Fruit fly (Drosophila melanogaster): ENCODE results near the gene Cyp28d1.
A peak's percentile ranks its signal among the peaks of the same experiment; 100 is the strongest.

Gene Cyp28d1

dm6 chr2L:5245363-5245892 is 35.2 kb downstream of the Cyp28d1 start (continued):
- TF ChIP-seq Trl (optimal IDR thresholded peaks at IDR 0.05) (no peak), Trl (GFP tag; optimal IDR thresholded peaks at IDR 0.05) (no peak), her (GFP tag; optimal IDR thresholded peaks at IDR 0.05) (no peak), CHES-1-like (GFP tag; optimal IDR thresholded peaks at IDR 0.05) (no peak), bcd (GFP tag; optimal IDR thresholded peaks at IDR 0.05) (no peak), CG17912 (GFP tag; optimal IDR thresholded peaks at IDR 0.05) (no peak), gfzf (GFP tag; optimal IDR thresholded peaks at IDR 0.05) (no peak), CG16779 (GFP tag; IDR thresholded peaks at IDR 0.05) (no peak), Side (GFP tag; optimal IDR thresholded peaks at IDR 0.05) (no peak), sens (GFP tag) (peak; percentile 95), CG17802 (tag; optimal IDR thresholded peaks at IDR 0.05) (no peak), ap (GFP tag; IDR thresholded peaks at IDR 0.05) (no peak), Chrac-16 (GFP tag; optimal IDR thresholded peaks at IDR 0.05) (peak; percentile 4), Mad (GFP tag; optimal IDR thresholded peaks at IDR 0.05) (peak; percentile 2), yki (optimal IDR thresholded peaks at IDR 0.05) (no peak), CG1603 (tag; optimal IDR thresholded peaks at IDR 0.05) (peak; percentile 78), CG9817 (tag; optimal IDR thresholded peaks at IDR 0.05) (no peak), CG11696 (GFP tag; IDR thresholded peaks at IDR 0.05) (no peak), CG4404 (GFP tag; IDR thresholded peaks at IDR 0.05) (no peak), dpn (GFP tag; optimal IDR thresholded peaks at IDR 0.05) (peak; percentile 32 to 45), lab (GFP tag; optimal IDR thresholded peaks at IDR 0.05) (peak; percentile 13), unpg (GFP tag; optimal IDR thresholded peaks at IDR 0.05) (peak; percentile 48), CG17568 (GFP tag; optimal IDR thresholded peaks at IDR 0.05) (no peak), salm (tag; optimal IDR thresholded peaks at IDR 0.05) (peak; percentile 18), CG17829 (tag; optimal IDR thresholded peaks at IDR 0.05) (peak; percentile 74), sc (optimal IDR thresholded peaks at IDR 0.05) (no peak), sc (GFP tag; optimal IDR thresholded peaks at IDR 0.05) (peak; percentile 24), CG7928 (GFP tag; optimal IDR thresholded peaks at IDR 0.05) (no peak), CG12155 (GFP tag; optimal IDR thresholded peaks at IDR 0.05) (no peak), Lim3 (GFP tag; IDR thresholded peaks at IDR 0.05) (no peak), Sox100B (GFP tag; optimal IDR thresholded peaks at IDR 0.05) (no peak), CG2712 (tag; optimal IDR thresholded peaks at IDR 0.05) (peak; percentile 70), Sox102F (GFP tag; optimal IDR thresholded peaks at IDR 0.05) (peak; percentile 54), H15 (GFP tag; IDR thresholded peaks at IDR 0.05) (no peak), Dfd (GFP tag; optimal IDR thresholded peaks at IDR 0.05) (no peak), ato (GFP tag; IDR thresholded peaks at IDR 0.05; ENCODE audit: partially characterized antibody) (no peak), CG9876 (GFP tag; optimal IDR thresholded peaks at IDR 0.05) (no peak), Drgx (GFP tag; IDR thresholded peaks at IDR 0.05) (0 out of 2 replicates have a peak, but pooled peaks have one; percentile 16), Fer3 (tag; optimal IDR thresholded peaks at IDR 0.05) (no peak), CG14860 (GFP tag; IDR thresholded peaks at IDR 0.05; ENCODE audit: partially characterized antibody) (no peak), gce (GFP tag; IDR thresholded peaks at IDR 0.05) (0 out of 3 replicates have a peak, but pooled peaks have one; percentile 47), CG4820 (GFP tag; optimal IDR thresholded peaks at IDR 0.05) (peak; percentile 46), dysf (GFP tag; IDR thresholded peaks at IDR 0.05) (no peak; the same call in 2 of the 3 replicates), CG7987 (GFP tag; optimal IDR thresholded peaks at IDR 0.05) (no peak), CG13123 (GFP tag; optimal IDR thresholded peaks at IDR 0.05) (no peak), CG6765 (GFP tag; optimal IDR thresholded peaks at IDR 0.05) (no peak), gsb-n (tag; optimal IDR thresholded peaks at IDR 0.05) (peak; percentile 87), org-1 (GFP tag; optimal IDR thresholded peaks at IDR 0.05) (peak; percentile 12), Abd-B (GFP tag; optimal IDR thresholded peaks at IDR 0.05) (no peak), fu2 (GFP tag; optimal IDR thresholded peaks at IDR 0.05) (no peak), hth (optimal IDR thresholded peaks at IDR 0.05) (no peak), scrt (GFP tag; optimal IDR thresholded peaks at IDR 0.05) (no peak)

All from whole organism, embryonic.